Worm (Caenorhabditis elegans): ENCODE results near the gene Y41C4A.9.

The Y41C4A.9 gene

ce11 chrIII:11732056-11732455 lies 13.6 kb upstream of the Y41C4A.9 start, which contains the start of gene Y41C4A.21:
Gene Y41C4A.21 (plus strand): TSS chrIII:11732356.
- TF ChIP-seq ces-1 (GFP tag; optimal IDR thresholded peaks at IDR 0.05) (no peak), nhr-28 (tag; optimal IDR thresholded peaks at IDR 0.05) (no peak), mls-2 (tag; optimal IDR thresholded peaks at IDR 0.05) (no peak), ham-2 (GFP tag; optimal IDR thresholded peaks at IDR 0.05) (no peak), hlh-1 (tag; optimal IDR thresholded peaks at IDR 0.05) (no peak), unc-62 (GFP tag; optimal IDR thresholded peaks at IDR 0.05) (no peak), sem-2 (GFP tag; optimal IDR thresholded peaks at IDR 0.05) (no peak)

ce11 chrIII:11731491-11731890 lies 13.0 kb upstream of the Y41C4A.9 start:
- no peak for TF ChIP-seq nhr-76 (tag; optimal IDR thresholded peaks at IDR 0.05)
- no peak for TF ChIP-seq unc-62 (GFP tag; optimal IDR thresholded peaks at IDR 0.05)
- no peak for TF ChIP-seq snpc-4 (tag; optimal IDR thresholded peaks at IDR 0.05)
- no peak for TF ChIP-seq nhr-12 (tag; optimal IDR thresholded peaks at IDR 0.05)
- TF ChIP-seq hlh-1 (tag; optimal IDR thresholded peaks at IDR 0.05) = no peak
- TF ChIP-seq mab-5 (tag; optimal IDR thresholded peaks at IDR 0.05) = no peak
- no peak for TF ChIP-seq bed-3 (GFP tag; optimal IDR thresholded peaks at IDR 0.05)
- no peak for TF ChIP-seq ceh-43 (GFP tag; optimal IDR thresholded peaks at IDR 0.05)
- no peak for TF ChIP-seq elt-1 (tag; optimal IDR thresholded peaks at IDR 0.05; ENCODE audit: borderline replicate concordance, insufficient read depth)
- no peak for TF ChIP-seq mls-2 (tag; optimal IDR thresholded peaks at IDR 0.05)
- no peak for TF ChIP-seq sem-2 (GFP tag; optimal IDR thresholded peaks at IDR 0.05)
- no peak for TF ChIP-seq tbx-8 (GFP tag; optimal IDR thresholded peaks at IDR 0.05)
- no peak for TF ChIP-seq drap-1 (GFP tag; optimal IDR thresholded peaks at IDR 0.05)
- TF ChIP-seq nhr-237 (tag; optimal IDR thresholded peaks at IDR 0.05) = no peak
- no peak for TF ChIP-seq elt-3 (tag; optimal IDR thresholded peaks at IDR 0.05)

ce11 chrIII:11730850-11731249 lies 12.4 kb upstream of the Y41C4A.9 start:
- TF ChIP-seq ceh-43 (GFP tag; optimal IDR thresholded peaks at IDR 0.05) = no peak
- no peak for TF ChIP-seq ham-2 (GFP tag; optimal IDR thresholded peaks at IDR 0.05)

ce11 chrIII:11730312-11730711 lies 11.9 kb upstream of the Y41C4A.9 start, which contains the start of gene Y41C4A.18:
Gene Y41C4A.18 (plus strand): TSS chrIII:11730612.
- TF ChIP-seq cnd-1 (tag; optimal IDR thresholded peaks at IDR 0.05) (no peak), nhr-237 (tag; optimal IDR thresholded peaks at IDR 0.05) (no peak), zip-8 (tag; optimal IDR thresholded peaks at IDR 0.05) (no peak), flh-1 (GFP tag; optimal IDR thresholded peaks at IDR 0.05) (no peak), nhr-12 (tag; optimal IDR thresholded peaks at IDR 0.05) (no peak), pha-4 (tag; optimal IDR thresholded peaks at IDR 0.05) (no peak), nhr-2 (tag; optimal IDR thresholded peaks at IDR 0.05) (no peak), nhr-76 (tag; optimal IDR thresholded peaks at IDR 0.05) (no peak), blmp-1 (tag; optimal IDR thresholded peaks at IDR 0.05) (no peak), hlh-1 (tag; optimal IDR thresholded peaks at IDR 0.05) (no peak)

ce11 chrIII:11727010-11727409 lies 8.6 kb upstream of the Y41C4A.9 start:
- TF ChIP-seq unc-62 (GFP tag; optimal IDR thresholded peaks at IDR 0.05) (no peak), elt-3 (tag; optimal IDR thresholded peaks at IDR 0.05) (peak; percentile 35)

ce11 chrIII:11726590-11726989 lies 8.1 kb upstream of the Y41C4A.9 start, which contains the start of gene Y41C4A.12:
Gene Y41C4A.12 (minus strand): TSS chrIII:11726690.
- TF ChIP-seq drap-1 (GFP tag; optimal IDR thresholded peaks at IDR 0.05) (no peak), unc-62 (GFP tag; optimal IDR thresholded peaks at IDR 0.05) (no peak), elt-3 (tag; optimal IDR thresholded peaks at IDR 0.05) (no peak), ceh-43 (GFP tag; optimal IDR thresholded peaks at IDR 0.05) (no peak), mab-5 (tag; optimal IDR thresholded peaks at IDR 0.05) (no peak), sptf-1 (tag; optimal IDR thresholded peaks at IDR 0.05) (no peak), flh-1 (GFP tag; optimal IDR thresholded peaks at IDR 0.05) (no peak)

ce11 chrIII:11721405-11721804 lies 3.0 kb upstream of the Y41C4A.9 start, which contains the start of gene Y41C4A.32:
Gene Y41C4A.32 (plus strand): TSS chrIII:11721706.
- TF ChIP-seq flh-1 (GFP tag; optimal IDR thresholded peaks at IDR 0.05) (no peak), lsy-2 (tag; optimal IDR thresholded peaks at IDR 0.05) (no peak), M03D4.4 (tag; optimal IDR thresholded peaks at IDR 0.05) (no peak), nhr-12 (tag; optimal IDR thresholded peaks at IDR 0.05) (no peak), nhr-76 (tag; optimal IDR thresholded peaks at IDR 0.05) (no peak), ceh-39 (tag; optimal IDR thresholded peaks at IDR 0.05) (no peak), hlh-1 (tag; optimal IDR thresholded peaks at IDR 0.05) (no peak), tbx-8 (GFP tag; optimal IDR thresholded peaks at IDR 0.05) (no peak), snpc-4 (tag; optimal IDR thresholded peaks at IDR 0.05) (no peak), blmp-1 (tag; optimal IDR thresholded peaks at IDR 0.05) (no peak), unc-62 (GFP tag; optimal IDR thresholded peaks at IDR 0.05) (no peak), unc-120 (tag; optimal IDR thresholded peaks at IDR 0.05; ENCODE audit: poor library complexity, severe bottlenecking) (no peak), ceh-43 (GFP tag; optimal IDR thresholded peaks at IDR 0.05) (no peak)
